Fruit fly (Drosophila melanogaster) whole organism, embryonic: Measurements from ENCODE around the gene scu.
A peak's percentile ranks its signal among the peaks of the same experiment; 100 is the strongest.

ENCODE experiments used
- ATbp ChIP-seq: fragments of 200-800 bp; sonication (Bioruptor generic); optimal IDR thresholded peaks from 2 replicates; lab custom pipeline; 2017; ENCODE audit warnings: missing biosample characterization, mild to moderate bottlenecking, missing genetic modification characterization, missing genetic modification reagents
- Abd-B ChIP-seq: fragments of 200-800 bp; sonication (Bioruptor generic); optimal IDR thresholded peaks from 2 replicates; lab custom pipeline; 2018; ENCODE audit warnings: missing biosample characterization, mild to moderate bottlenecking, missing genetic modification characterization, moderate library complexity
- Blimp-1 ChIP-seq: fragments of 200-800 bp; sonication (Bioruptor generic); optimal IDR thresholded peaks from 3 replicates; lab custom pipeline; 2018; ENCODE audit warnings: missing biosample characterization, missing genetic modification characterization, mild to moderate bottlenecking, moderate library complexity, missing genetic modification reagents
- CG10654 ChIP-seq: fragments of 200-800 bp; sonication (Bioruptor generic); optimal IDR thresholded peaks from 2 replicates; lab custom pipeline; 2016; ENCODE audit warnings: missing biosample characterization, missing genetic modification characterization
- CG11093 ChIP-seq: fragments of 200-800 bp; sonication (Bioruptor generic); IDR thresholded peaks from 3 replicates; pipeline ENCODE4 v1.3.6; 2022; ENCODE audit warnings: missing biosample characterization, missing genetic modification characterization
- CG13287 ChIP-seq: fragments of 200-800 bp; sonication (Bioruptor generic); IDR thresholded peaks from 2 replicates; pipeline ENCODE4 v1.3.6; 2022; ENCODE audit warnings: missing biosample characterization, missing genetic modification characterization; ENCODE audit not compliant: partially characterized antibody
- CG13775 ChIP-seq: fragments of 200-800 bp; sonication (Bioruptor generic); optimal IDR thresholded peaks from 3 replicates; lab custom pipeline; 2017; ENCODE audit warnings: missing biosample characterization, mild to moderate bottlenecking, missing genetic modification characterization
- CG14050 ChIP-seq: fragments of 200-800 bp; sonication (Bioruptor generic); IDR thresholded peaks from 3 replicates; pipeline ENCODE4 v1.3.6; 2022; ENCODE audit warnings: missing biosample characterization, missing genetic modification characterization
- CG15269 ChIP-seq: fragments of 200-800 bp; sonication (Bioruptor generic); optimal IDR thresholded peaks from 2 replicates; lab custom pipeline; 2018; ENCODE audit warnings: missing biosample characterization, mild to moderate bottlenecking, missing genetic modification characterization, moderate library complexity
- CG17612 ChIP-seq: fragments of 200-800 bp; sonication (Bioruptor generic); IDR thresholded peaks from 2 replicates; pipeline ENCODE4 v1.3.6; 2022; ENCODE audit warnings: missing biosample characterization, missing genetic modification characterization
- CG17912 ChIP-seq: fragments of 200-800 bp; sonication (Bioruptor generic); optimal IDR thresholded peaks from 2 replicates; lab custom pipeline; 2018; ENCODE audit warnings: missing biosample characterization, mild to moderate bottlenecking, missing genetic modification characterization
- CG18599 ChIP-seq: fragments of 200-800 bp; sonication (Bioruptor generic); optimal IDR thresholded peaks from 3 replicates; lab custom pipeline; 2017; ENCODE audit warnings: missing biosample characterization, missing genetic modification characterization, mild to moderate bottlenecking, moderate library complexity, missing genetic modification reagents
- CG2875 ChIP-seq: fragments of 200-800 bp; sonication (Bioruptor generic); optimal IDR thresholded peaks from 2 replicates; lab custom pipeline; 2017; ENCODE audit warnings: missing biosample characterization, mild to moderate bottlenecking, missing genetic modification characterization, missing genetic modification reagents
- CG30403 ChIP-seq: fragments of 200-800 bp; sonication (Bioruptor generic); optimal IDR thresholded peaks from 3 replicates; lab custom pipeline; 2016; ENCODE audit warnings: missing biosample characterization, missing genetic modification characterization
- CG32772 ChIP-seq: fragments of 200-800 bp; sonication (Bioruptor generic); IDR thresholded peaks from 2 replicates; pipeline ENCODE4 v1.3.6; 2022; ENCODE audit warnings: missing biosample characterization, missing genetic modification characterization
- CG3847 ChIP-seq: fragments of 200-800 bp; sonication (Bioruptor generic); IDR thresholded peaks from 2 replicates; pipeline ENCODE4 v1.3.6; 2022; ENCODE audit warnings: missing biosample characterization, missing genetic modification characterization
- CG5245 ChIP-seq: fragments of 200-800 bp; sonication (Bioruptor generic); optimal IDR thresholded peaks from 3 replicates; lab custom pipeline; 2016; ENCODE audit warnings: missing biosample characterization, missing genetic modification characterization
- CG6813 ChIP-seq: fragments of 200-800 bp; sonication (Bioruptor generic); optimal IDR thresholded peaks from 2 replicates; lab custom pipeline; 2017; ENCODE audit warnings: missing biosample characterization, missing genetic modification characterization, mild to moderate bottlenecking, moderate library complexity, missing genetic modification reagents
- CG7372 ChIP-seq: fragments of 200-800 bp; sonication (Bioruptor generic); IDR thresholded peaks from 2 replicates; pipeline ENCODE4 v1.3.6; 2022; ENCODE audit warnings: missing biosample characterization, missing genetic modification characterization
- CG9727 ChIP-seq: fragments of 200-800 bp; sonication (Bioruptor generic); optimal IDR thresholded peaks from 3 replicates; lab custom pipeline; 2017; ENCODE audit warnings: missing biosample characterization, mild to moderate bottlenecking, missing genetic modification characterization
- Dfd ChIP-seq, 2 experiments: fragments of >200 bp; optimal IDR thresholded peaks; 2 replicates each; lab custom pipeline; 2017; ENCODE audit warnings: missing biosample characterization in 2 of 2, missing genetic modification characterization in 2 of 2
- Dip3 ChIP-seq: fragments of 200-800 bp; sonication (Bioruptor generic); optimal IDR thresholded peaks from 3 replicates; lab custom pipeline; 2016; ENCODE audit warnings: missing biosample characterization, missing genetic modification characterization
- Dp ChIP-seq: fragments of 200-800 bp; sonication (Bioruptor generic); optimal IDR thresholded peaks from 2 replicates; lab custom pipeline; 2018; ENCODE audit warnings: missing biosample characterization, mild to moderate bottlenecking, missing genetic modification characterization, moderate library complexity
- ERR ChIP-seq: fragments of 200-800 bp; sonication (Bioruptor generic); optimal IDR thresholded peaks from 2 replicates; lab custom pipeline; 2016; ENCODE audit warnings: missing biosample characterization, missing genetic modification characterization
- Elba2 ChIP-seq: fragments of 200-800 bp; sonication (Bioruptor generic); optimal IDR thresholded peaks from 3 replicates; lab custom pipeline; 2016; ENCODE audit warnings: missing biosample characterization, missing genetic modification characterization
- Lhr ChIP-seq: fragments of 200-800 bp; sonication (Bioruptor generic); optimal IDR thresholded peaks from 3 replicates; lab custom pipeline; 2017; ENCODE audit warnings: mild to moderate bottlenecking, missing biosample characterization, missing genetic modification reagents, missing genetic modification characterization
- TFAM ChIP-seq: fragments of 200-800 bp; sonication (Bioruptor generic); optimal IDR thresholded peaks from 2 replicates; lab custom pipeline; 2017; ENCODE audit warnings: missing biosample characterization, missing genetic modification characterization, inconsistent platforms
- br ChIP-seq: fragments of >200 bp; optimal IDR thresholded peaks from 2 replicates; lab custom pipeline; 2017
- cato ChIP-seq: fragments of 200-800 bp; sonication (Bioruptor generic); optimal IDR thresholded peaks from 2 replicates; lab custom pipeline; 2016; ENCODE audit warnings: missing biosample characterization, missing genetic modification characterization, borderline replicate concordance
- chinmo ChIP-seq: fragments of 200-800 bp; sonication (Bioruptor generic); IDR thresholded peaks from 4 replicates; pipeline ENCODE4 v1.3.6; 2022; ENCODE audit warnings: missing biosample characterization, missing genetic modification characterization; ENCODE audit not compliant: partially characterized antibody
- danr ChIP-seq: fragments of 200-800 bp; sonication (Bioruptor generic); IDR thresholded peaks from 2 replicates; pipeline ENCODE4 v1.3.6; 2022; ENCODE audit warnings: missing biosample characterization, missing genetic modification characterization
- dm ChIP-seq: fragments of 200-800 bp; sonication (Bioruptor generic); optimal IDR thresholded peaks from 3 replicates; lab custom pipeline; 2016; ENCODE audit warnings: missing biosample characterization, missing genetic modification characterization
- en ChIP-seq: fragments of 200-800 bp; sonication (Bioruptor generic); optimal IDR thresholded peaks from 2 replicates; lab custom pipeline; 2016; ENCODE audit warnings: missing biosample characterization, missing genetic modification characterization
- eve ChIP-seq, 2 experiments: fragments of >200 bp; optimal IDR thresholded peaks; 2 replicates each; lab custom pipeline; 2017; ENCODE audit warnings: missing biosample characterization in 2 of 2, missing genetic modification characterization in 2 of 2
- exex ChIP-seq: fragments of 200-800 bp; sonication (Bioruptor generic); optimal IDR thresholded peaks from 4 replicates; lab custom pipeline; 2018; ENCODE audit warnings: missing biosample characterization, mild to moderate bottlenecking, missing genetic modification characterization, moderate library complexity
- gcm ChIP-seq: fragments of 200-800 bp; sonication (Bioruptor generic); optimal IDR thresholded peaks from 2 replicates; lab custom pipeline; 2019; ENCODE audit warnings: missing biosample characterization, mild to moderate bottlenecking, missing genetic modification characterization, moderate library complexity
- gro ChIP-seq: fragments of 200-800 bp; sonication (Bioruptor generic); optimal IDR thresholded peaks from 2 replicates; lab custom pipeline; 2016; ENCODE audit warnings: missing biosample characterization, missing genetic modification characterization
- h ChIP-seq: fragments of >200 bp; optimal IDR thresholded peaks from 2 replicates; lab custom pipeline; 2017
- hb ChIP-seq: fragments of 200-800 bp; sonication (Bioruptor generic); IDR thresholded peaks from 3 replicates; pipeline ENCODE4 v1.3.6; 2022; ENCODE audit warnings: missing biosample characterization, missing genetic modification characterization; ENCODE audit not compliant: partially characterized antibody
- kah ChIP-seq: fragments of 200-800 bp; sonication (Bioruptor generic); optimal IDR thresholded peaks from 2 replicates; lab custom pipeline; 2018; ENCODE audit warnings: missing biosample characterization, mild to moderate bottlenecking, missing genetic modification characterization
- kni ChIP-seq: fragments of 200-800 bp; sonication (Bioruptor generic); optimal IDR thresholded peaks from 3 replicates; lab custom pipeline; 2017; ENCODE audit warnings: mild to moderate bottlenecking, missing biosample characterization, missing genetic modification reagents, missing genetic modification characterization
- nerfin-1 ChIP-seq: fragments of 200-800 bp; sonication (Bioruptor generic); optimal IDR thresholded peaks from 3 replicates; lab custom pipeline; 2019; ENCODE audit warnings: missing biosample characterization, mild to moderate bottlenecking, missing genetic modification characterization, moderate library complexity
- onecut ChIP-seq: fragments of 200-800 bp; sonication (Bioruptor generic); IDR thresholded peaks from 2 replicates; pipeline ENCODE4 v1.3.6; 2022; ENCODE audit warnings: missing biosample characterization, missing genetic modification characterization
- phol ChIP-seq: fragments of 200-800 bp; sonication (Bioruptor generic); optimal IDR thresholded peaks from 3 replicates; lab custom pipeline; 2018; ENCODE audit warnings: missing biosample characterization, mild to moderate bottlenecking, missing genetic modification characterization, moderate library complexity
- pnt ChIP-seq: fragments of 200-800 bp; sonication (Bioruptor generic); optimal IDR thresholded peaks from 3 replicates; lab custom pipeline; 2016; ENCODE audit warnings: missing biosample characterization, missing genetic modification characterization
- sd ChIP-seq: fragments of 200-800 bp; sonication (Bioruptor generic); optimal IDR thresholded peaks from 3 replicates; lab custom pipeline; 2018; ENCODE audit warnings: missing biosample characterization, mild to moderate bottlenecking, missing genetic modification characterization, moderate library complexity
- seq ChIP-seq: fragments of 200-800 bp; sonication (Bioruptor generic); IDR thresholded peaks from 2 replicates; pipeline ENCODE4 v1.3.6; 2022; ENCODE audit warnings: missing biosample characterization, missing genetic modification characterization
- sob ChIP-seq: fragments of 200-800 bp; sonication (Bioruptor generic); IDR thresholded peaks from 2 replicates; pipeline ENCODE4 v1.3.6; 2022; ENCODE audit warnings: missing biosample characterization, missing genetic modification characterization
- tap ChIP-seq: fragments of 200-800 bp; optimal IDR thresholded peaks from 3 replicates; lab custom pipeline; 2019; ENCODE audit warnings: missing biosample characterization, mild to moderate bottlenecking, missing genetic modification characterization, moderate library complexity
- toy ChIP-seq: fragments of 200-800 bp; sonication (Bioruptor generic); IDR thresholded peaks from 2 replicates; pipeline ENCODE4 v1.3.6; 2022; ENCODE audit warnings: missing biosample characterization, missing genetic modification characterization
- zen ChIP-seq: fragments of 200-800 bp; sonication (Bioruptor generic); optimal IDR thresholded peaks from 3 replicates; lab custom pipeline; 2018; ENCODE audit warnings: missing biosample characterization, mild to moderate bottlenecking, missing genetic modification characterization, moderate library complexity

The scu gene

DNA sequence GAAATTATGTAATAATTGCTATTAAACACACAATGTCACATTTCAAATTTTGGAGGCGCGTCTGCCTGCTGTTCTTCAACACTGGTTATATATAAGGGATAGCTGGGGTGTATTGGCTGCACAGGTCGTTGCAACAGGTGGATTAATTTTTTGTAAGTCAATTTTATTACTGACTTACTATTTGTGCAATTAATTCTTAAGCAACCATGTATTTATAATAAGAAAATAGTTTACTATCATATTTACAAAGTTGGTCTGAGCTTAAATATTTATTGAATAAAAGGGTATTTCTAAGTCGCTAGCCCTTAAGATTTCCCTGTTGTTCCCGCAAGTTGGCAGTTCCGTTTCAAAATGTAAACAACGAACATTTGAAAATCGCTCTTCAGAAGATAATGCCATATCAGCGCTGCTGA is 1.8 kb downstream of the scu start, which contains the start of gene RhoGAP16F (continued):
- TF ChIP-seq CG18599 (GFP tag; lab: Kevin White, UChicago) (peak; percentile 88), CG9727 (GFP tag; lab: Kevin White, UChicago) (peak; percentile 84), CG14050 (peak; percentile 73), Abd-B (GFP tag; lab: Kevin White, UChicago) (peak; percentile 89), CG7372 (peak; percentile 74), ERR (GFP tag; lab: Kevin White, UChicago) (peak; percentile 46), dm (peak; percentile 71), eve (GFP tag; optimal IDR thresholded peaks at IDR 0.05; lab: Kevin White, UChicago) (no peak), onecut (peak; percentile 47), sd (peak; percentile 58), gro (GFP tag; lab: Kevin White, UChicago) (peak; percentile 78), h (lab: Kevin White, UChicago) (no peak), br (no peak), CG3847 (peak; percentile 85), zen (peak; percentile 83), CG11093 (GFP tag; lab: Robert Waterston, UW) (peak; percentile 83), TFAM (GFP tag; lab: Kevin White, UChicago) (no peak), CG13287 (no peak; the same call in 1 of the 2 replicates), ATbp (GFP tag; lab: Kevin White, UChicago) (peak; percentile 61), nerfin-1 (tag; lab: Kevin White, UChicago) (peak; percentile 67), cato (GFP tag; lab: Kevin White, UChicago) (peak; percentile 72), en (GFP tag; lab: Kevin White, UChicago) (peak; percentile 9), CG6813 (GFP tag; lab: Kevin White, UChicago) (peak; percentile 72), danr (GFP tag; lab: Robert Waterston, UW) (peak; percentile 67), sob (peak; percentile 88), Lhr (GFP tag; lab: Kevin White, UChicago) (peak; percentile 33), chinmo (GFP tag; lab: Robert Waterston, UW) (no peak), Dip3 (GFP tag; lab: Kevin White, UChicago) (peak; percentile 79), CG15269 (tag; lab: Kevin White, UChicago) (peak; percentile 85), CG17612 (0 out of 2 replicates have a peak, but pooled peaks have one; percentile 4), kni (GFP tag; lab: Kevin White, UChicago) (peak; percentile 54), CG17912 (GFP tag; lab: Kevin White, UChicago) (peak; percentile 55), Blimp-1 (GFP tag; lab: Kevin White, UChicago) (peak; percentile 74), pnt (GFP tag; lab: Kevin White, UChicago) (peak; percentile 72), CG13775 (GFP tag; lab: Kevin White, UChicago) (peak; percentile 77), Dfd (GFP tag; optimal IDR thresholded peaks at IDR 0.05; lab: Kevin White, UChicago) (no peak), Dp (GFP tag; lab: Kevin White, UChicago) (peak; percentile 74), CG30403 (peak; percentile 91), CG32772 (peak; percentile 85), gcm (GFP tag; lab: Kevin White, UChicago) (peak; percentile 76), phol (tag; lab: Kevin White, UChicago) (peak; percentile 87), CG2875 (peak; percentile 51), Elba2 (GFP tag; lab: Kevin White, UChicago) (peak; percentile 52), CG5245 (GFP tag; lab: Kevin White, UChicago) (peak; percentile 72), exex (tag; lab: Kevin White, UChicago) (peak; percentile 57), tap (tag; lab: Kevin White, UChicago) (peak; percentile 76), hb (no peak), seq (peak; percentile 77), kah (GFP tag; lab: Kevin White, UChicago) (peak; percentile 84), CG10654 (GFP tag; lab: Kevin White, UChicago) (peak; percentile 87), toy (GFP tag; lab: Robert Waterston, UW) (peak; percentile 47; the same call in 1 of the 2 replicates)
